Fruit fly (Drosophila melanogaster): ENCODE data around the gene rin.

Gene rin

DNA sequence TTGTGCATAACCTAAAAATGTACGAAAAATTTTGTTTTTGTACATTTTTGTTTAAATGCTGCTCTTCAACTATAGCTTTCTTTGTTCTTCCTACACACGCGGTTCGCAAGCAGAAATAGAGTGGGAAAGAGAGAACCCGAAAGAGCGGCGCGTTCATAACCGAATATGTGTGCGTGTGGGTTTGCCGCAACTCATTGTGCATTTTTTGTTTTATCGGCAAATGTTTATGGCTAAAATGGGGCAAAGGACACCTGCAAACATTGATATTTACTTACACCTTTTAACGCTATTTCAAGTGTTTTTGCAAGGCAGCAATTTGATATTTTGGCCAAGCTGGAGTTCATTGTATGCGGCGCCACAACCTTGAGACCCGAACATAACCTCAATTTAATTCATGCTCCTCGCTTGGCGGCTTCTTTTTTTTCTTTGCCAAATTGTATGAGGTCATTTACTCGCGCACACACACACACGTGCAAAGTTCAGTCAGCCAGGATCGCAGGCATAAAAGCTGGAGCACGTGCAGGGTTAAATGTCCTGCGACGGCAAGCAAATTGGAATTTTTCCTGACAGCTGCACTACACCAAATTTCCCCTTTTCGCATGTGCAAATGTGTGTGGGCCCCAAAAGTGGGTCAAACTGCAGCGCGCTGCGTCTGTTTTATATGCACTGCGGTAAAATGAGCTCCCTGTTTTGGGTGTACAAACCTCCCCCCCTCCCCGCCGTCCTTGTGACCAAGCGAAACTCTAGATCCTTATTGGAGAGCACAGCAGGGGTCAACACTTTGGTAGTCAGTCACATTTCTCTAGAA is 1.1 kb downstream of the rin start:
- TF ChIP-seq Sp1 (GFP tag; optimal IDR thresholded peaks at IDR 0.05), result no peak
- peak; percentile 61 for TF ChIP-seq brk (GFP tag; optimal IDR thresholded peaks at IDR 0.05)
- no peak for TF ChIP-seq Hr78 (GFP tag; optimal IDR thresholded peaks at IDR 0.05)
- TF ChIP-seq Hnf4 (GFP tag; optimal IDR thresholded peaks at IDR 0.05), result peak; percentile 26
- no peak for TF ChIP-seq N (GFP tag; optimal IDR thresholded peaks at IDR 0.05)
- TF ChIP-seq psq (GFP tag; optimal IDR thresholded peaks at IDR 0.05), result peak; percentile 90
- TF ChIP-seq Dif (GFP tag; optimal IDR thresholded peaks at IDR 0.05; ENCODE audit: partially characterized antibody), result peak; percentile 2
- TF ChIP-seq sage (GFP tag; optimal IDR thresholded peaks at IDR 0.05), result no peak
- TF ChIP-seq woc (GFP tag; optimal IDR thresholded peaks at IDR 0.05), result peak; percentile 26

DNA sequence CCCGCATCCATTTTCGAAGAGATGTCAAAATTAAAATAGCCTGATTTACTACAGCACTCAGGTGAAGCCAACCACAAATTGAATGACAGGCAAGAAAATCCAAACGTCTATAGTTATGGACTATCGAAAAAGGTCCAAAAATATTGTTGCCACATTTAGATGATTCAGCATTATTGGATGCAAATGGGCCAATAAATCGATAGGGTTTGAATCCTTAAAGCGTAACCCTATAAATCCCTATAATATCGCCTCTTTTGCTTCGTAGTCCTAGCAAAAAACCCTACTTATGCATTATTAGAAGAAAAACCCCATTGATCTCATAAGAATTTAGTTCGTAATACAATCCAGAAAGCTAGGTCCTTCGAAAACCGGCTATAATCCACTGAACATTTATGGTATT is 9.5 kb downstream of the rin start, which contains the start of gene Rbp4:
Gene Rbp4, minus strand, starts transcription at position 101 of the 400 bp plus-strand sequence.
- TF ChIP-seq usp (GFP tag; optimal IDR thresholded peaks at IDR 0.05) (no peak), foxo (GFP tag; optimal IDR thresholded peaks at IDR 0.05) (no peak), Rel (GFP tag; optimal IDR thresholded peaks at IDR 0.05) (no peak), Rel (tag; optimal IDR thresholded peaks at IDR 0.05) (no peak), h (GFP tag; optimal IDR thresholded peaks at IDR 0.05) (no peak)

DNA sequence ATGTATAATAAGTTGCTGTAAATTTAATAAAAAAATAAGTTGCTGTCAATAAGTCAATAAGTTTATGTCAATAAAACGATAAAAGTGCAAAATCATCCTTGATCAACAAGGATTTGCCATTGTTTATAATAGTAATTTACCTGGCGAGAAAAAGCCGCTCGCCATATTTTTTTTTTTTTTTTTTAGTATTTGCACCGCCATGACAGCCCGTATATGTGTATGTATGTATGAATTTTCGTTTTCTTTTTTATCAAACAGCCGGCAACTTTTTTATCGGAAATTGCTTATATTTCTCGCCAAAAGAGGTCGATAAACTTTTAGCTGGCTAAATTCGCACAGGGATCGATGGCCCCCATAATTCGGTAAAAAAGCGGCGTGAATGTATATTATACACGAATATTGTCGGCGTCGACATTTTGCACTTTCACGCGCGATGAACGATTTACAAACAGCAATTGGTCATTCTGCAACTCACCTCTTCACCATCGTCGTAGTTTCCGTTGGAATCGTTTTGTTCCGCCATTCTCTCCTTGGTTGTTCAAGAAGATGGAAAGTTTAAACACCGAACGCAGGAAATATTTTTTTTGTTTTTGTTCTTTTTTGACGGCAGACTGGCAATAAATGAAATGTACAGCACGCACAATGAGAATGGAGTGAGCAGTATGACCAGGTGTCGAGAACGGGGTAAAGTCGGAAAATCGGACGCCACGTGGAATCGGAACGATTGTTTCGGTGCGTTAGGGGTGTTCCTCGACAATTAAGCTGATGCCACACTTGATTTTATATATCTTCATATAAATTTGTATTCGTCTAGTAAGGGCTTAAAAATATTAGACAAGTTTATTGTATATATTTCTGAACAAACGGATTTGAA is 13.3 kb downstream of the rin start, which contains the start of gene Hrb87F:
Gene Hrb87F, minus strand, starts transcription at position 667 of the 874 bp plus-strand sequence.
- no peak for TF ChIP-seq tai (GFP tag; optimal IDR thresholded peaks at IDR 0.05)
- peak; percentile 10 for TF ChIP-seq woc (GFP tag; optimal IDR thresholded peaks at IDR 0.05)
- TF ChIP-seq dmrt93B (GFP tag; optimal IDR thresholded peaks at IDR 0.05), result no peak
- TF ChIP-seq brk (GFP tag; optimal IDR thresholded peaks at IDR 0.05), result peak; percentile 31
- TF ChIP-seq CG32264 (GFP tag; optimal IDR thresholded peaks at IDR 0.05), result no peak
- no peak for TF ChIP-seq Myc (optimal IDR thresholded peaks at IDR 0.05)
- no peak for TF ChIP-seq sage (GFP tag; optimal IDR thresholded peaks at IDR 0.05)
- no peak for TF ChIP-seq CG9705 (GFP tag; optimal IDR thresholded peaks at IDR 0.05)
- no peak for TF ChIP-seq Jra (GFP tag; optimal IDR thresholded peaks at IDR 0.05)
- TF ChIP-seq Abd-B (GFP tag; optimal IDR thresholded peaks at IDR 0.05), result no peak
- TF ChIP-seq Hnf4 (GFP tag; optimal IDR thresholded peaks at IDR 0.05), result peak; percentile 4
- TF ChIP-seq HLH106 (tag; optimal IDR thresholded peaks at IDR 0.05), result no peak
- TF ChIP-seq pan (optimal IDR thresholded peaks at IDR 0.05), result no peak
- TF ChIP-seq sv (GFP tag; optimal IDR thresholded peaks at IDR 0.05), result no peak
- no peak for TF ChIP-seq Dfd (GFP tag; optimal IDR thresholded peaks at IDR 0.05)
- TF ChIP-seq Sp1 (GFP tag; optimal IDR thresholded peaks at IDR 0.05), result peak; percentile 46
- no peak for TF ChIP-seq usp (GFP tag; optimal IDR thresholded peaks at IDR 0.05)
- TF ChIP-seq psq (GFP tag; optimal IDR thresholded peaks at IDR 0.05), result no peak
- TF ChIP-seq CrebA (GFP tag; optimal IDR thresholded peaks at IDR 0.05; ENCODE audit: borderline replicate concordance), result no peak
- TF ChIP-seq br (GFP tag; optimal IDR thresholded peaks at IDR 0.05), result no peak
- TF ChIP-seq Rel (GFP tag; optimal IDR thresholded peaks at IDR 0.05), result no peak
- peak; percentile 40 for TF ChIP-seq Rel (tag; optimal IDR thresholded peaks at IDR 0.05)
- no peak for TF ChIP-seq N (GFP tag; optimal IDR thresholded peaks at IDR 0.05)
- TF ChIP-seq dl (GFP tag; optimal IDR thresholded peaks at IDR 0.05; ENCODE audit: insufficient read depth in 1 of 2, partially characterized antibody in 2 of 2), result peak in 1 of 2 experiments; percentile 12
- no peak for TF ChIP-seq Vsx2 (GFP tag; optimal IDR thresholded peaks at IDR 0.05; ENCODE audit: partially characterized antibody)
- peak; percentile 70 for TF ChIP-seq Hr83 (GFP tag; optimal IDR thresholded peaks at IDR 0.05; ENCODE audit: poor library complexity, severe bottlenecking)
- TF ChIP-seq jim (GFP tag; optimal IDR thresholded peaks at IDR 0.05), result peak; percentile 90
- no peak for TF ChIP-seq GATAd (GFP tag; optimal IDR thresholded peaks at IDR 0.05)
